Worm (Caenorhabditis elegans): ENCODE measurements around the gene T28H10.1.

- TF ChIP-seq skn-1 (tag; optimal IDR thresholded peaks at IDR 0.05) (no peak), nhr-76 (tag; optimal IDR thresholded peaks at IDR 0.05) (no peak), ceh-9 (tag; optimal IDR thresholded peaks at IDR 0.05) (no peak), nhr-28 (tag; optimal IDR thresholded peaks at IDR 0.05) (no peak), fkh-2 (tag; optimal IDR thresholded peaks at IDR 0.05) (no peak), ztf-11 (tag; optimal IDR thresholded peaks at IDR 0.05) (no peak)
Measured at ce11 chrV:12538984-12539852, 35.6 kb downstream of the T28H10.1 start.

Data from whole organism, L3 larva.